Worm (Caenorhabditis elegans) whole organism, L4/young adult: ENCODE measurements around the gene R05H5.4.

ENCODE experiments used
- W03F9.2 ChIP-seq: fragments of 150-350 bp; optimal IDR thresholded peaks from 2 replicates; lab custom pipeline; 2014; ENCODE audit warnings: missing biosample characterization, missing genetic modification characterization
- dao-5 ChIP-seq: sonication (generic microtip); optimal IDR thresholded peaks from 2 replicates; lab custom pipeline; 2016; ENCODE audit warnings: missing genotype, missing genetic modification characterization, moderate library complexity, missing compliant biosample characterization
- him-1 ChIP-seq: sonication (generic microtip); optimal IDR thresholded peaks from 2 replicates; lab custom pipeline; 2016; ENCODE audit warnings: missing genotype, missing genetic modification reagents, missing genetic modification characterization, missing compliant biosample characterization

Gene R05H5.4

ce11 chrII:10172436-10172973, 27.3 kb downstream of the R05H5.4 start, which contains the start of gene wbp-11:
Gene wbp-11 (plus strand): TSS chrII:10172923.
- TF ChIP-seq him-1 = no peak

DNA sequence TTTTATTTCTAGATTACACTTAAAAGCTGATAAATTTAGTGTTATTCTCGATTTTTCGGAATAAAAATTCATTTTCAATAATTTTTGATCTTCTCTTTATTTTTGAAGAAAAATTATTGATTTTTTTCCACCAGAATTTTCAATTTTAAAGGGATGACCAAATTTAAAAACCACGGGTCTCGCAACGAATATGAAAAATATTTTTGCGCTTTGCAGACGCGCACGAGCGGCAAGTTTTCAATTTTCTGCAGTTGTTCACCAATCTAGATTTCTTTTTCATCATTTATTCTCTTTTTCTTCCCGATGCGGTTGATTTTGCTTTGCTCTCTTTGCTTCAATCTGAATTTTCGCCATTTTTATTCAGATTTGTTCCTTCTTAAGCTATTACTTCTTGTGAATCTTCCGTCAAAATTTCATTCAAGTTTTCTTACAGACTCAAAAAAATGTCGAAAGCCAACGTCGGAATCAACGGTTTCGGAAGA, 28.9 kb downstream of the R05H5.4 start, which contains the start of gene gpd-4:
Gene gpd-4, plus strand, starts transcription at position 432 of the 482 bp plus-strand sequence.
- no peak for TF ChIP-seq W03F9.2 (tag; lab: Kevin White, UChicago)
- TF ChIP-seq him-1 = no peak
- no peak for TF ChIP-seq dao-5 (tag; lab: Kevin White, UChicago)

DNA sequence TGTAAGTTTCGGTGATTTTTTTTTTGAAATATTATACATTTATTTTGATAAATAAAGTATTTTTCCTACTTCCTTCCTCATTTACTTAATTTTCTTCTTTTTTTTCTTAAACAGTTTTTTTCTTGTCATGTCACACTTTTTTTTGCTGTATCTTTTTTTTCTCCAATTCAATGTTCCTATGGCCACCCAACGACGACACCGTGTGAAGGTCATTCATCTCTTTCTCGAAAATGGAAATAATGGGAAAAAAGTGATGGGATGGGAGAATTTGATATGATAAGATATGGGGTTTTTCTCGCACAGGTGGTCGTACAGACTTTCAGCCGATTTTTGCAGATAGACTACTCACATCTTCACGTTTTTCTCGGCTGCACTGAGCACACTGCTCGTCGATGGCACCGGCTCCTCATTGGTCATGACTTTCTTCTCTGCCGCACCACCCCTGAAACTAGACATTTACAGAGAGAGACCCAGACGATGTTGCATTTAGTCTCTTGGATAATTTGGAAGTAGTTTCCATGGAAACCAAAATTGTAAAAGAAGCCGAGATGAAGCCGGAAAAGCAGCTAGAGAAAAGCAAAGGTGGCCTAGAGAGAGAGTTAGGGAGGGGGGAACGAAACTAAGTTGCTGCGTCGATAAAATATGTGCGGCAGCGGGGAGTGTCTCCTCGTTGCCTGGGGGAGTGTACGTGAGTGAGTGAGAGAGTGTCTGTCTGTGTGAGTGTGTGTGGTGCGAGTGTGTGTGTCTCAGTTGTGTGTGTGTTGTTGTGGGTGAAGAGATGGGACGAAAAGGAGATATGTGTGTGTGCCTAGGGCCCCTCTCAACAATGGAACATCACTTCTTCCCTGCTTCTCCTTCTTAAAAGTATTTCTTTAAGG, 30.7 kb downstream of the R05H5.4 start, which contains the start of gene daf-19:
Gene daf-19, minus strand, starts transcription at position 442 of the 878 bp plus-strand sequence.
- TF ChIP-seq dao-5 (tag; lab: Kevin White, UChicago) (no peak), him-1 (peak; percentile 35), W03F9.2 (tag; lab: Kevin White, UChicago) (no peak)

- TF ChIP-seq him-1 (no peak), dao-5 (tag; lab: Kevin White, UChicago) (no peak), W03F9.2 (tag; lab: Kevin White, UChicago) (no peak)
Observed at ce11 chrII:10167731-10168130, 32.1 kb downstream of the R05H5.4 start.

- no peak for TF ChIP-seq dao-5 (tag; lab: Kevin White, UChicago)
- no peak for TF ChIP-seq W03F9.2 (tag; lab: Kevin White, UChicago)
- no peak for TF ChIP-seq him-1
Observed at ce11 chrII:10166365-10166764, 33.4 kb downstream of the R05H5.4 start.

DNA sequence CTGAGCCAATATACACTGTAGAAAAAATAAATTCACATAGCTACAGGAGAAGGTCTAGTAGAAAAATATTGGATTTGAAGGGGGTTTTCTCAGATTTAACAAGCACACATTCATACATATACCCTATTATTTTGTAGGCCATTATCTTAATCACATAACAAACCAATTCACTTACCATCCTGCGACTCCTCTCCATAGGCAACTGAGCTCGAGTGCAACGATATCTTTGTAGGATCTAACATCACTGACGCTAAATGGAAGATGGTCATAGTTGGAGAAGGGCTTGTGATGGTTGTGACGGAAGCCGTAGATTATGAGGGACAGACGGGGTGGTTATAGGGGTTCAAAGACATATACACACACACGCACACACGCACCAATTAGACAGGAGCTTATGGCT, 35.7 kb downstream of the R05H5.4 start:
- TF ChIP-seq dao-5 (tag; lab: Kevin White, UChicago) = no peak
- no peak for TF ChIP-seq him-1
- no peak for TF ChIP-seq W03F9.2 (tag; lab: Kevin White, UChicago)

DNA sequence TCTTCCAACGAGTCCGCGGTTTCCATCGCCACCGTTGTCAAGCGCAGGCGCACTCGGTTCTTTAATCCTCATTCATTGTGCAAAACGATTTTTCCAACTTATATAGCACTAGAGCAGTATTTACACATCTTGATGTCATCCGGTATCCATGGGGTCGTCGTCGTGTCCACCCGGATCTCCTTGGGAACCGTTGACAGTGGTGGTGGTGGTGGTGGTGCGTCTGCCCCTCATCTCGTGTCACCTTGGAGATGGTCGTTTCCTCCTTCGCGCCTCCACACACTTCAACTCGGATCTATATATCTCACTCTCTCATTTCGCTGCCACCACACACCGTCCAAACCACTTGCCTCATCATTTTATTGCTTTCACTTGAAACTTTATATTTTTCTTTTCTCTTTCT, 37.0 kb downstream of the R05H5.4 start:
- TF ChIP-seq him-1 (no peak), W03F9.2 (tag; lab: Kevin White, UChicago) (no peak), dao-5 (tag; lab: Kevin White, UChicago) (no peak)

DNA sequence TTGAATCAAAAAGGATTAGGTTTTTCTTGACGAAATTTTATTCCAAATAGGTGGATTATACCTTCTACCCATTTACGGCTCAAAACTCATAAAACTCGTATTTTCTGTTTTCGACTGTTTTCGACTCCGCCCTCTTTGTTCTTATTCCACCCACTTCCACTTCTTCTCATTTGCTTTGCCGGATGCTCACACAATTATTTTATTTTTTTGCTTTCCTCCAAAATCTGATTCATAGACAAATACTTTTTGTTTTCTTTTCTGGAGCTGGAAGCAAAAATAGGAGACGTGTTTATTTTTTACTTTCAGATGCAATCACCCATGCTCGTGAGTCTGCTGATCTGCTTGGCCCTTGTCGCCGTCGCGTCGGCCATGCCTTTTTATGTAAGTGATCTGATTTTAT, 44.7 kb downstream of the R05H5.4 start, which contains the start of gene nlp-63:
Gene nlp-63, plus strand, starts transcription at position 301 of the 400 bp plus-strand sequence.
- TF ChIP-seq him-1 (no peak), dao-5 (tag; lab: Kevin White, UChicago) (no peak)
